Worm (Caenorhabditis elegans) whole organism, L4/young adult: ENCODE results near the gene F57G9.7.

Source experiments
- dao-5 ChIP-seq: sonication (generic microtip); optimal IDR thresholded peaks from 2 replicates; lab custom pipeline; 2016; ENCODE audit warnings: missing genotype, missing genetic modification characterization, moderate library complexity, missing compliant biosample characterization
- him-1 ChIP-seq: sonication (generic microtip); optimal IDR thresholded peaks from 2 replicates; lab custom pipeline; 2016; ENCODE audit warnings: missing genotype, missing genetic modification reagents, missing genetic modification characterization, missing compliant biosample characterization

DNA sequence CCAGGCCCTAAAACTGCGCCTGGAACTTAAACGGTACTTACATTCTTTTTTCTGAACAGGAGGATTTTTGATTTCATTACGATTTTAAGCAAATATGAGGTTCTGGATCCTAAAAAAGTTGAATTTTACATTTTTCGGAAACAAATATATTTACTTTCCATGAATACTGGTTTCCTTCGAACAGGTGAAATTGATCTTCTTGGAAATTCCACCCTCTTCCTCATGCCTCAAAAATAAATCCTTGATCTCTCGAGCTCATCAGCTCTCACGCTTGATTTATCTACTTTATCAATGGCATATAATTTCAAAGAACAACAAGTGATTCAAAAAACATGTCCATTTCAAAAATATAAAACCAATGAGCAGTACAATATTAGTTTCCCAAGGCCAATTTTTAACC is 10.1 kb downstream of the F57G9.7 start:
- no peak for TF ChIP-seq him-1 (tag; lab: Kevin White, UChicago)
- TF ChIP-seq dao-5 (tag; lab: Kevin White, UChicago): no peak
